Worm (Caenorhabditis elegans): Measurements from ENCODE around the gene T05E12.6.

ce11 chrV:17098669-17099068 lies 9.4 kb upstream of the T05E12.6 start, which contains the start of the genes ZK218.3 and ZK218.4:
- TF ChIP-seq ces-1 (GFP tag; optimal IDR thresholded peaks at IDR 0.05) (no peak), lsy-2 (tag; optimal IDR thresholded peaks at IDR 0.05) (no peak), nhr-2 (tag; optimal IDR thresholded peaks at IDR 0.05) (no peak), nhr-237 (tag; optimal IDR thresholded peaks at IDR 0.05) (no peak), flh-1 (GFP tag; optimal IDR thresholded peaks at IDR 0.05) (no peak), blmp-1 (tag; optimal IDR thresholded peaks at IDR 0.05) (no peak), mab-5 (tag; optimal IDR thresholded peaks at IDR 0.05) (no peak), snpc-4 (tag; optimal IDR thresholded peaks at IDR 0.05) (no peak), zip-8 (tag; optimal IDR thresholded peaks at IDR 0.05) (no peak), ham-2 (GFP tag; optimal IDR thresholded peaks at IDR 0.05) (no peak)
